Fruit fly (Drosophila melanogaster): ENCODE data around the gene RpS13.

DNA sequence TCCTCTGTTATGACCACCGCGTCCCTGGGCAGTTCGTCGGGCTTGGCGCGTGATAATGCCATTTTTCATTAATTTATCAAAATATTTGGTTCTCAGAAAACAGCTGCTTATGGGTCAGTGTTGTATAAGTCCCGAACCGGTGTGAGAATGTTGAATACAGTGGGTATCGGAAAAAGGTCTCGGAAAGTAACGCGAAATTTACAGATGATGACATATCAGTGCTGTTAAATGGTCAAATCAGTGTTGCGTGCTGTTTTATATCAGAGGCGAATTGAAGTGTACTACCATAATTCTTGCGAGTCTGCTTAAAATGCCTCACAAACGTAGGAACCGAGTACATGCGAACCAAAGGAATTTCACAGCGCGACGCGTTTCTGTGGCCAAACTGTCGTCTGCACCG, 18.2 kb upstream of the RpS13 start, which contains the start of the genes CG13392 and Rcd4:
- TF ChIP-seq CG5204 (GFP tag; optimal IDR thresholded peaks at IDR 0.05) = peak; percentile 62
- TF ChIP-seq cnc (optimal IDR thresholded peaks at IDR 0.05) = no peak
- peak; percentile 59 for TF ChIP-seq kay (GFP tag; ENCODE audit: borderline replicate concordance)
- TF ChIP-seq toe (GFP tag; optimal IDR thresholded peaks at IDR 0.05) = peak; percentile 57
- peak; percentile 70 for TF ChIP-seq CG14711 (tag; optimal IDR thresholded peaks at IDR 0.05)
- peak; percentile 73 for TF ChIP-seq CG7045 (GFP tag; optimal IDR thresholded peaks at IDR 0.05)
- TF ChIP-seq Crg-1 (GFP tag; optimal IDR thresholded peaks at IDR 0.05) = peak; percentile 91
- TF ChIP-seq CG7101 (tag; optimal IDR thresholded peaks at IDR 0.05) = peak; percentile 88
- peak; percentile 62 for TF ChIP-seq CG11617 (GFP tag; optimal IDR thresholded peaks at IDR 0.05)
- TF ChIP-seq cic (GFP tag; optimal IDR thresholded peaks at IDR 0.05) = peak; percentile 63
- peak; percentile 77 for TF ChIP-seq CG12768 (GFP tag; optimal IDR thresholded peaks at IDR 0.05)

All from whole organism, adult.